Fruit fly (Drosophila melanogaster) whole organism, embryonic: Measurements from ENCODE around the gene CG13114.
A peak's percentile ranks its signal among the peaks of the same experiment; 100 is the strongest.

Source experiments
- Atf-2 ChIP-seq: fragments of 200-800 bp; sonication (Bioruptor generic); optimal IDR thresholded peaks from 2 replicates; lab custom pipeline; 2016; ENCODE audit warnings: missing biosample characterization, missing genetic modification characterization
- Awh ChIP-seq: fragments of 200-800 bp; sonication (Bioruptor generic); IDR thresholded peaks from 2 replicates; pipeline ENCODE4, ENCODE4 v1.3.6; 2022; ENCODE audit warnings: missing biosample characterization, missing genetic modification characterization
- CG10366 ChIP-seq: fragments of 200-800 bp; sonication (Bioruptor generic); IDR thresholded peaks from 2 replicates; pipeline ENCODE4 v1.3.6; 2022; ENCODE audit warnings: missing biosample characterization, missing genetic modification characterization
- CG10462 ChIP-seq: fragments of 200-800 bp; sonication (Bioruptor generic); optimal IDR thresholded peaks from 2 replicates; lab custom pipeline; 2016; ENCODE audit warnings: missing biosample characterization, missing genetic modification characterization
- CG10654 ChIP-seq: fragments of 200-800 bp; sonication (Bioruptor generic); optimal IDR thresholded peaks from 2 replicates; lab custom pipeline; 2016; ENCODE audit warnings: missing biosample characterization, missing genetic modification characterization
- CG11093 ChIP-seq: fragments of 200-800 bp; sonication (Bioruptor generic); IDR thresholded peaks from 3 replicates; pipeline ENCODE4 v1.3.6; 2022; ENCODE audit warnings: missing biosample characterization, missing genetic modification characterization
- CG1233 ChIP-seq: fragments of 200-800 bp; sonication (Bioruptor generic); optimal IDR thresholded peaks from 4 replicates; lab custom pipeline; 2018; ENCODE audit warnings: missing biosample characterization, mild to moderate bottlenecking, missing genetic modification characterization
- CG12769 ChIP-seq: fragments of 200-800 bp; sonication (Bioruptor generic); optimal IDR thresholded peaks from 2 replicates; lab custom pipeline; 2019; ENCODE audit warnings: missing biosample characterization, mild to moderate bottlenecking, missing genetic modification characterization, moderate library complexity
- CG13287 ChIP-seq: fragments of 200-800 bp; sonication (Bioruptor generic); IDR thresholded peaks from 2 replicates; pipeline ENCODE4 v1.3.6; 2022; ENCODE audit warnings: missing biosample characterization, missing genetic modification characterization; ENCODE audit not compliant: partially characterized antibody
- CG17385 ChIP-seq: fragments of 200-800 bp; sonication (Bioruptor generic); optimal IDR thresholded peaks from 3 replicates; lab custom pipeline; 2018; ENCODE audit warnings: missing biosample characterization, mild to moderate bottlenecking, missing genetic modification characterization
- CG17912 ChIP-seq: fragments of 200-800 bp; sonication (Bioruptor generic); optimal IDR thresholded peaks from 2 replicates; lab custom pipeline; 2018; ENCODE audit warnings: missing biosample characterization, mild to moderate bottlenecking, missing genetic modification characterization
- CG18599 ChIP-seq: fragments of 200-800 bp; sonication (Bioruptor generic); optimal IDR thresholded peaks from 3 replicates; lab custom pipeline; 2017; ENCODE audit warnings: missing biosample characterization, missing genetic modification characterization, mild to moderate bottlenecking, moderate library complexity, missing genetic modification reagents
- CG31365 ChIP-seq: fragments of 200-800 bp; sonication (Bioruptor generic); optimal IDR thresholded peaks from 2 replicates; lab custom pipeline; 2018; ENCODE audit warnings: missing biosample characterization, mild to moderate bottlenecking, missing genetic modification characterization
- CG3407 ChIP-seq: fragments of 200-800 bp; sonication (Bioruptor generic); optimal IDR thresholded peaks from 2 replicates; lab custom pipeline; 2018; ENCODE audit warnings: missing biosample characterization, mild to moderate bottlenecking, missing genetic modification characterization
- CG34224 ChIP-seq: fragments of 200-800 bp; sonication (Bioruptor generic); IDR thresholded peaks from 3 replicates; pipeline ENCODE4 v1.3.6; 2022; ENCODE audit warnings: missing biosample characterization, missing genetic modification characterization; ENCODE audit not compliant: partially characterized antibody
- CG6854 ChIP-seq: fragments of 200-800 bp; sonication (Bioruptor generic); optimal IDR thresholded peaks from 3 replicates; lab custom pipeline; 2017; ENCODE audit warnings: missing biosample characterization, mild to moderate bottlenecking, missing genetic modification characterization
- CG7786 ChIP-seq: fragments of 200-800 bp; sonication (Bioruptor generic); optimal IDR thresholded peaks from 2 replicates; lab custom pipeline; 2016; ENCODE audit warnings: missing biosample characterization, missing genetic modification characterization
- CG8944 ChIP-seq: fragments of 200-800 bp; sonication (Bioruptor generic); optimal IDR thresholded peaks from 3 replicates; lab custom pipeline; 2016; ENCODE audit warnings: missing biosample characterization, missing genetic modification characterization
- CG9876 ChIP-seq: fragments of 200-800 bp; sonication (Bioruptor generic); optimal IDR thresholded peaks from 2 replicates; lab custom pipeline; 2016; ENCODE audit warnings: missing biosample characterization, missing genetic modification characterization
- CrebB ChIP-seq: fragments of 200-800 bp; sonication (Bioruptor generic); optimal IDR thresholded peaks from 3 replicates; lab custom pipeline; 2018; ENCODE audit warnings: missing biosample characterization, mild to moderate bottlenecking, missing genetic modification characterization
- HLH4C ChIP-seq: fragments of 200-800 bp; sonication (Bioruptor generic); IDR thresholded peaks from 3 replicates; pipeline ENCODE4 v1.3.6; 2022; ENCODE audit warnings: missing biosample characterization, missing genetic modification characterization; ENCODE audit not compliant: partially characterized antibody
- Hr78 ChIP-seq, 2 experiments: fragments of 200-800 bp in 1 of 2; fragments of >200 bp in 1 of 2; sonication (Bioruptor generic) in 1 of 2; optimal IDR thresholded peaks; 2 replicates each; lab custom pipeline; 2017 to 2019; ENCODE audit warnings: missing biosample characterization in 2 of 2, missing genetic modification characterization in 2 of 2, mild to moderate bottlenecking in 1 of 2, moderate library complexity in 1 of 2
- Hsf ChIP-seq: fragments of 200-800 bp; sonication (Bioruptor generic); optimal IDR thresholded peaks from 3 replicates; lab custom pipeline; 2016; ENCODE audit warnings: missing biosample characterization, missing genetic modification characterization
- Lim3 ChIP-seq: fragments of 200-800 bp; sonication (Bioruptor generic); IDR thresholded peaks from 2 replicates; pipeline ENCODE4 v1.3.6; 2022; ENCODE audit warnings: missing biosample characterization, missing genetic modification characterization
- Poxn ChIP-seq: fragments of 200-800 bp; sonication (Bioruptor generic); IDR thresholded peaks from 2 replicates; pipeline ENCODE4 v1.3.6; 2022; ENCODE audit warnings: missing biosample characterization, missing genetic modification characterization
- Sox102F ChIP-seq: fragments of 200-800 bp; sonication (Bioruptor generic); optimal IDR thresholded peaks from 2 replicates; lab custom pipeline; 2018; ENCODE audit warnings: missing biosample characterization, mild to moderate bottlenecking, missing genetic modification characterization, moderate library complexity
- Usf ChIP-seq: fragments of 200-800 bp; sonication (Bioruptor generic); optimal IDR thresholded peaks from 2 replicates; lab custom pipeline; 2017; ENCODE audit warnings: missing genotype, missing biosample characterization, missing genetic modification characterization
- abd-A ChIP-seq: fragments of 200-800 bp; sonication (Bioruptor generic); optimal IDR thresholded peaks from 3 replicates; lab custom pipeline; 2019; ENCODE audit warnings: missing biosample characterization, mild to moderate bottlenecking, missing genetic modification characterization, moderate library complexity
- caup ChIP-seq: fragments of 200-800 bp; sonication (Bioruptor generic); optimal IDR thresholded peaks from 3 replicates; lab custom pipeline; 2017; ENCODE audit warnings: missing biosample characterization, mild to moderate bottlenecking, missing genetic modification characterization, moderate library complexity; ENCODE audit not compliant: severe bottlenecking
- cg ChIP-seq: fragments of 200-800 bp; sonication (Bioruptor generic); optimal IDR thresholded peaks from 3 replicates; lab custom pipeline; 2019; ENCODE audit warnings: missing biosample characterization, mild to moderate bottlenecking, missing genetic modification characterization, moderate library complexity
- corto ChIP-seq: fragments of 200-800 bp; sonication (Bioruptor generic); optimal IDR thresholded peaks from 2 replicates; lab custom pipeline; 2016; ENCODE audit warnings: missing biosample characterization, mild to moderate bottlenecking, missing genetic modification characterization, moderate library complexity
- disco-r ChIP-seq: fragments of 200-800 bp; sonication (Bioruptor generic); optimal IDR thresholded peaks from 2 replicates; lab custom pipeline; 2016; ENCODE audit warnings: missing biosample characterization, missing genetic modification characterization
- fd3F ChIP-seq: fragments of 200-800 bp; sonication (Bioruptor generic); optimal IDR thresholded peaks from 2 replicates; lab custom pipeline; 2018; ENCODE audit warnings: missing biosample characterization, mild to moderate bottlenecking, missing genetic modification characterization, moderate library complexity
- fu2 ChIP-seq: fragments of 200-800 bp; sonication (Bioruptor generic); optimal IDR thresholded peaks from 2 replicates; lab custom pipeline; 2016; ENCODE audit warnings: missing biosample characterization, missing genetic modification characterization
- gcm ChIP-seq: fragments of 200-800 bp; sonication (Bioruptor generic); optimal IDR thresholded peaks from 2 replicates; lab custom pipeline; 2019; ENCODE audit warnings: missing biosample characterization, mild to moderate bottlenecking, missing genetic modification characterization, moderate library complexity
- hbn ChIP-seq: fragments of 200-800 bp; sonication (Bioruptor generic); IDR thresholded peaks from 2 replicates; pipeline ENCODE4 v1.3.6; 2022; ENCODE audit warnings: missing biosample characterization, missing genetic modification characterization; ENCODE audit not compliant: partially characterized antibody
- luna ChIP-seq: fragments of 200-800 bp; sonication (Bioruptor generic); optimal IDR thresholded peaks from 2 replicates; lab custom pipeline; 2016; ENCODE audit warnings: missing biosample characterization, missing genetic modification characterization
- nau ChIP-seq: fragments of 200-800 bp; sonication (Bioruptor generic); optimal IDR thresholded peaks from 3 replicates; lab custom pipeline; 2017; ENCODE audit warnings: missing biosample characterization, mild to moderate bottlenecking, missing genetic modification characterization, missing genetic modification reagents
- nom ChIP-seq: fragments of 200-800 bp; sonication (Bioruptor generic); optimal IDR thresholded peaks from 2 replicates; lab custom pipeline; 2017; ENCODE audit warnings: missing biosample characterization, missing genetic modification characterization, mild to moderate bottlenecking, moderate library complexity, missing genetic modification reagents
- otp ChIP-seq: fragments of 200-800 bp; sonication (Bioruptor generic); IDR thresholded peaks from 3 replicates; pipeline ENCODE4, ENCODE4 v1.3.6; 2022; ENCODE audit warnings: missing biosample characterization, missing genetic modification characterization
- pb ChIP-seq: fragments of 200-800 bp; sonication (Bioruptor generic); optimal IDR thresholded peaks from 3 replicates; lab custom pipeline; 2016; ENCODE audit warnings: missing biosample characterization, missing genetic modification characterization
- ro ChIP-seq: fragments of 200-800 bp; sonication (Bioruptor generic); IDR thresholded peaks from 2 replicates; pipeline ENCODE4 v1.3.6; 2022; ENCODE audit warnings: missing biosample characterization, missing genetic modification characterization
- sens ChIP-seq: fragments of 200-800 bp; sonication (Bioruptor generic); peaks from one replicate; lab custom pipeline; 2016; ENCODE audit warnings: missing biosample characterization, missing genetic modification characterization
- sisA ChIP-seq: fragments of 200-800 bp; sonication (Bioruptor generic); IDR thresholded peaks from 2 replicates; pipeline ENCODE4 v1.3.6; 2022; ENCODE audit warnings: missing biosample characterization, missing genetic modification characterization
- slbo ChIP-seq: fragments of 200-800 bp; sonication (Bioruptor generic); IDR thresholded peaks from 2 replicates; pipeline ENCODE4 v1.3.6; 2022; ENCODE audit warnings: missing biosample characterization, missing genetic modification characterization
- sqz ChIP-seq: fragments of 200-800 bp; sonication (Bioruptor generic); optimal IDR thresholded peaks from 3 replicates; lab custom pipeline; 2018; ENCODE audit warnings: missing biosample characterization, mild to moderate bottlenecking, missing genetic modification characterization
- tap ChIP-seq: fragments of 200-800 bp; optimal IDR thresholded peaks from 3 replicates; lab custom pipeline; 2019; ENCODE audit warnings: missing biosample characterization, mild to moderate bottlenecking, missing genetic modification characterization, moderate library complexity
- tin ChIP-seq: fragments of 200-800 bp; sonication (Bioruptor generic); optimal IDR thresholded peaks from 3 replicates; lab custom pipeline; 2016; ENCODE audit warnings: missing biosample characterization, missing genetic modification characterization
- tll ChIP-seq, 2 experiments: fragments of 200-800 bp in 1 of 2; fragments of >200 bp in 1 of 2; sonication (Bioruptor generic) in 1 of 2; optimal IDR thresholded peaks; 2 replicates each; lab custom pipeline; 2017 to 2019; ENCODE audit warnings: missing biosample characterization in 2 of 2, missing genetic modification characterization in 2 of 2, mild to moderate bottlenecking in 1 of 2, moderate library complexity in 1 of 2
- trem ChIP-seq: fragments of 200-800 bp; optimal IDR thresholded peaks from 3 replicates; lab custom pipeline; 2019; ENCODE audit warnings: missing biosample characterization, mild to moderate bottlenecking, missing genetic modification characterization, moderate library complexity

Gene CG13114

DNA sequence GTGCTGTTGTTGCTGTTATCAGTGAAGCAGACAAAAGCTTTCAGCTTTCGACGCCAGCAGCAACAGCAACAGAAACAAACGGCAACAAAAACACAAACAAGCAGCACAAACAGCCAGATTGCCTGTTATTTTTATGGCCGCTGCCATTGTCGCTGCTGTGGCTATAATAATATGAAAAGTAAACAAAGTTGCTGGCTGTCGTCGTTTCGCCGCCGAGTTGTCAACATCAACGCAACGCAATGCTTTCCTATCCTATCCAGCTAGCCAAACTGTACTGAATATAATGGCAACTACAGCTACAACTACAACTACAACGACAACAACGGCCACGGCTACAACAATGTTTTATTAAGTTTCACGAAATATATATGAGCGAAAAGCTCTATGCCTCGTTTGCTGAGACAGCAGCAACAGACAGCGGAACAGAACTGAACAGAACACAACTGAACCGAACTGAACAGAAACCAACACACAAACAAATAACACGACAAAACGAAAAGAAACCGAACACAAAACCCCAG lies 25.1 kb downstream of the CG13114 start (continued):
- no peak for TF ChIP-seq slbo
- TF ChIP-seq Sox102F = no peak
- no peak for TF ChIP-seq CG8944 (GFP tag; lab: Kevin White, UChicago)
- TF ChIP-seq CG18599 (GFP tag; lab: Kevin White, UChicago) = peak; percentile 37
- TF ChIP-seq HLH4C (GFP tag; lab: Robert Waterston, UW) = no peak
- TF ChIP-seq abd-A (tag; lab: Kevin White, UChicago) = no peak
- TF ChIP-seq CG7786 (GFP tag; lab: Kevin White, UChicago) = no peak
- TF ChIP-seq CG34224 = no peak
- no peak for TF ChIP-seq corto
- no peak for TF ChIP-seq Hr78 (GFP tag; optimal IDR thresholded peaks at IDR 0.05; lab: Kevin White, UChicago)
- no peak for TF ChIP-seq CG10366
- TF ChIP-seq Atf-2 (GFP tag; lab: Kevin White, UChicago) = no peak
- TF ChIP-seq Awh (GFP tag; lab: Robert Waterston, UW) = peak; percentile 36; the same call in 1 of the 2 replicates
- TF ChIP-seq CrebB (tag; lab: Kevin White, UChicago) = peak; percentile 60
- TF ChIP-seq CG12769 (tag; lab: Kevin White, UChicago) = no peak
- no peak for TF ChIP-seq luna
- TF ChIP-seq fd3F (GFP tag; lab: Kevin White, UChicago) = peak; percentile 49
- TF ChIP-seq Poxn (GFP tag; lab: Robert Waterston, UW) = no peak
- no peak for TF ChIP-seq ro (GFP tag; lab: Robert Waterston, UW)
- peak; percentile 23 for TF ChIP-seq cg (GFP tag; lab: Kevin White, UChicago)
- TF ChIP-seq otp = no peak
- no peak for TF ChIP-seq CG9876 (GFP tag; lab: Kevin White, UChicago)
- no peak for TF ChIP-seq hbn (GFP tag; lab: Robert Waterston, UW)
- no peak for TF ChIP-seq CG11093
- TF ChIP-seq Lim3 = no peak
- no peak for TF ChIP-seq CG10462 (GFP tag; lab: Kevin White, UChicago)
- TF ChIP-seq nom (GFP tag; lab: Kevin White, UChicago) = no peak
- TF ChIP-seq CG10654 = no peak
- peak; percentile 27 for TF ChIP-seq caup (GFP tag; lab: Kevin White, UChicago)
- TF ChIP-seq CG17912 (GFP tag; lab: Kevin White, UChicago) = peak; percentile 42
- TF ChIP-seq CG31365 (tag; lab: Kevin White, UChicago) = peak; percentile 27
- TF ChIP-seq nau (GFP tag; lab: Kevin White, UChicago) = peak; percentile 20
- TF ChIP-seq CG3407 (GFP tag; lab: Kevin White, UChicago) = peak; percentile 38
- peak; percentile 12 for TF ChIP-seq sqz (GFP tag; lab: Kevin White, UChicago)
- TF ChIP-seq trem (tag; lab: Kevin White, UChicago) = no peak
- no peak for TF ChIP-seq CG1233 (GFP tag; lab: Kevin White, UChicago)
- TF ChIP-seq sens (GFP tag; lab: Kevin White, UChicago) = peak; percentile 68
- no peak for TF ChIP-seq Usf
- no peak for TF ChIP-seq tin (GFP tag; lab: Kevin White, UChicago)
- no peak for TF ChIP-seq tap
- TF ChIP-seq CG13287 = no peak
- TF ChIP-seq gcm (GFP tag; lab: Kevin White, UChicago) = peak; percentile 39
- TF ChIP-seq disco-r = no peak
- TF ChIP-seq sisA (GFP tag; lab: Robert Waterston, UW) = no peak
- TF ChIP-seq pb (GFP tag; lab: Kevin White, UChicago) = no peak
- TF ChIP-seq CG17385 (GFP tag; lab: Kevin White, UChicago) = peak; percentile 39
- TF ChIP-seq Hsf (GFP tag; lab: Kevin White, UChicago) = no peak
- TF ChIP-seq CG6854 (GFP tag; lab: Kevin White, UChicago) = no peak
- TF ChIP-seq fu2 (GFP tag; lab: Kevin White, UChicago) = no peak
- TF ChIP-seq tll (GFP tag; optimal IDR thresholded peaks at IDR 0.05; lab: Kevin White, UChicago) = no peak
